Fruit fly (Drosophila melanogaster) whole organism, embryonic: ENCODE results near the gene CG8312.

ENCODE experiments used
- BtbVII ChIP-seq: fragments of 200-800 bp; sonication (Bioruptor generic); optimal IDR thresholded peaks from 3 replicates; lab custom pipeline; 2017; ENCODE audit warnings: missing biosample characterization, mild to moderate bottlenecking, missing genetic modification characterization
- CG12769 ChIP-seq: fragments of 200-800 bp; sonication (Bioruptor generic); optimal IDR thresholded peaks from 2 replicates; lab custom pipeline; 2019; ENCODE audit warnings: missing biosample characterization, mild to moderate bottlenecking, missing genetic modification characterization, moderate library complexity
- CG17568 ChIP-seq: fragments of 200-800 bp; sonication (Bioruptor generic); optimal IDR thresholded peaks from 2 replicates; lab custom pipeline; 2018; ENCODE audit warnings: missing biosample characterization, mild to moderate bottlenecking, missing genetic modification characterization, moderate library complexity
- CG17612 ChIP-seq: fragments of 200-800 bp; sonication (Bioruptor generic); IDR thresholded peaks from 2 replicates; pipeline ENCODE4 v1.3.6; 2022; ENCODE audit warnings: missing biosample characterization, missing genetic modification characterization
- CG1792 ChIP-seq: fragments of 200-800 bp; sonication (Bioruptor generic); optimal IDR thresholded peaks from 2 replicates; lab custom pipeline; 2016; ENCODE audit warnings: missing biosample characterization, missing genetic modification characterization
- CG18011 ChIP-seq: fragments of 200-800 bp; sonication (Bioruptor generic); optimal IDR thresholded peaks from 2 replicates; lab custom pipeline; 2017; ENCODE audit warnings: missing biosample characterization, missing genetic modification characterization, mild to moderate bottlenecking, moderate library complexity, missing genotype
- CG3065 ChIP-seq: fragments of 200-800 bp; sonication (Bioruptor generic); optimal IDR thresholded peaks from 2 replicates; lab custom pipeline; 2016; ENCODE audit warnings: missing biosample characterization, missing genetic modification characterization
- CG34224 ChIP-seq: fragments of 200-800 bp; sonication (Bioruptor generic); IDR thresholded peaks from 3 replicates; pipeline ENCODE4 v1.3.6; 2022; ENCODE audit warnings: missing biosample characterization, missing genetic modification characterization; ENCODE audit not compliant: partially characterized antibody
- CG3838 ChIP-seq: fragments of 200-800 bp; sonication (Bioruptor generic); optimal IDR thresholded peaks from 3 replicates; lab custom pipeline; 2016; ENCODE audit warnings: missing biosample characterization, missing genetic modification characterization
- CG3847 ChIP-seq: fragments of 200-800 bp; sonication (Bioruptor generic); IDR thresholded peaks from 2 replicates; pipeline ENCODE4 v1.3.6; 2022; ENCODE audit warnings: missing biosample characterization, missing genetic modification characterization
- CG4404 ChIP-seq: fragments of 200-800 bp; sonication (Bioruptor generic); IDR thresholded peaks from 2 replicates; pipeline ENCODE4 v1.3.6; 2022; ENCODE audit warnings: missing biosample characterization, missing genetic modification characterization
- CG5245 ChIP-seq: fragments of 200-800 bp; sonication (Bioruptor generic); optimal IDR thresholded peaks from 3 replicates; lab custom pipeline; 2016; ENCODE audit warnings: missing biosample characterization, missing genetic modification characterization
- CG9797 ChIP-seq: fragments of 200-800 bp; sonication (Bioruptor generic); optimal IDR thresholded peaks from 3 replicates; lab custom pipeline; 2018; ENCODE audit warnings: missing biosample characterization, mild to moderate bottlenecking, missing genetic modification characterization
- CG9876 ChIP-seq: fragments of 200-800 bp; sonication (Bioruptor generic); optimal IDR thresholded peaks from 2 replicates; lab custom pipeline; 2016; ENCODE audit warnings: missing biosample characterization, missing genetic modification characterization
- D19A ChIP-seq: fragments of 200-800 bp; optimal IDR thresholded peaks from 3 replicates; lab custom pipeline; 2019; ENCODE audit warnings: missing biosample characterization, mild to moderate bottlenecking, missing genetic modification characterization, moderate library complexity
- Dfd ChIP-seq, 2 experiments: fragments of >200 bp; optimal IDR thresholded peaks; 2 replicates each; lab custom pipeline; 2017; ENCODE audit warnings: missing biosample characterization in 2 of 2, missing genetic modification characterization in 2 of 2
- Fer2 ChIP-seq: fragments of 200-800 bp; sonication (Bioruptor generic); optimal IDR thresholded peaks from 2 replicates; lab custom pipeline; 2018; ENCODE audit warnings: missing biosample characterization, mild to moderate bottlenecking, missing genetic modification characterization, moderate library complexity
- HLH4C ChIP-seq: fragments of 200-800 bp; sonication (Bioruptor generic); IDR thresholded peaks from 3 replicates; pipeline ENCODE4 v1.3.6; 2022; ENCODE audit warnings: missing biosample characterization, missing genetic modification characterization; ENCODE audit not compliant: partially characterized antibody
- HmgD ChIP-seq: fragments of 200-800 bp; sonication (Bioruptor generic); optimal IDR thresholded peaks from 3 replicates; lab custom pipeline; 2016; ENCODE audit warnings: missing biosample characterization, missing genetic modification characterization
- Hr39 ChIP-seq: fragments of >200 bp; optimal IDR thresholded peaks from 2 replicates; lab custom pipeline; 2017
- Kr ChIP-seq: fragments of 200-800 bp; sonication (Bioruptor generic); optimal IDR thresholded peaks from 2 replicates; lab custom pipeline; 2017; ENCODE audit warnings: missing biosample characterization, mild to moderate bottlenecking, missing genetic modification characterization
- Lhr ChIP-seq: fragments of 200-800 bp; sonication (Bioruptor generic); optimal IDR thresholded peaks from 3 replicates; lab custom pipeline; 2017; ENCODE audit warnings: mild to moderate bottlenecking, missing biosample characterization, missing genetic modification reagents, missing genetic modification characterization
- Max ChIP-seq: fragments of 200-800 bp; sonication (Bioruptor generic); optimal IDR thresholded peaks from 2 replicates; lab custom pipeline; 2016; ENCODE audit warnings: missing biosample characterization, mild to moderate bottlenecking, missing genetic modification characterization
- Myb ChIP-seq: fragments of 200-800 bp; sonication (Bioruptor generic); optimal IDR thresholded peaks from 2 replicates; lab custom pipeline; 2016; ENCODE audit warnings: missing biosample characterization, missing genetic modification characterization
- Pdp1 ChIP-seq, 2 experiments: fragments of 200-800 bp; sonication (Bioruptor generic); optimal IDR thresholded peaks; 3 replicates each; lab custom pipeline; 2016; ENCODE audit warnings: missing biosample characterization in 2 of 2, missing genetic modification characterization in 2 of 2, mild to moderate bottlenecking in 1 of 2, moderate library complexity in 1 of 2
- Sry-β ChIP-seq: fragments of 200-800 bp; sonication (Bioruptor generic); optimal IDR thresholded peaks from 2 replicates; lab custom pipeline; 2018; ENCODE audit warnings: missing biosample characterization, mild to moderate bottlenecking, missing genetic modification characterization, moderate library complexity
- chif ChIP-seq, 2 experiments: fragments of 200-800 bp; sonication (Bioruptor generic); optimal IDR thresholded peaks; 3 replicates each; lab custom pipeline; 2016; ENCODE audit warnings: missing biosample characterization in 2 of 2, missing genetic modification characterization in 2 of 2
- danr ChIP-seq: fragments of 200-800 bp; sonication (Bioruptor generic); IDR thresholded peaks from 2 replicates; pipeline ENCODE4 v1.3.6; 2022; ENCODE audit warnings: missing biosample characterization, missing genetic modification characterization
- eve ChIP-seq, 2 experiments: fragments of >200 bp; optimal IDR thresholded peaks; 2 replicates each; lab custom pipeline; 2017; ENCODE audit warnings: missing biosample characterization in 2 of 2, missing genetic modification characterization in 2 of 2
- exex ChIP-seq: fragments of 200-800 bp; sonication (Bioruptor generic); optimal IDR thresholded peaks from 4 replicates; lab custom pipeline; 2018; ENCODE audit warnings: missing biosample characterization, mild to moderate bottlenecking, missing genetic modification characterization, moderate library complexity
- gfzf ChIP-seq: fragments of 200-800 bp; sonication (Bioruptor generic); optimal IDR thresholded peaks from 2 replicates; lab custom pipeline; 2016; ENCODE audit warnings: missing biosample characterization, mild to moderate bottlenecking, missing genetic modification characterization, moderate library complexity
- grau ChIP-seq: fragments of 200-800 bp; optimal IDR thresholded peaks from 3 replicates; lab custom pipeline; 2019; ENCODE audit warnings: missing biosample characterization, mild to moderate bottlenecking, missing genetic modification characterization, moderate library complexity
- gsb-n ChIP-seq: fragments of 200-800 bp; sonication (Bioruptor generic); optimal IDR thresholded peaks from 3 replicates; lab custom pipeline; 2018; ENCODE audit warnings: missing biosample characterization, mild to moderate bottlenecking, missing genetic modification characterization
- kah ChIP-seq: fragments of 200-800 bp; sonication (Bioruptor generic); optimal IDR thresholded peaks from 2 replicates; lab custom pipeline; 2018; ENCODE audit warnings: missing biosample characterization, mild to moderate bottlenecking, missing genetic modification characterization
- kay ChIP-seq: fragments of 200-800 bp; sonication (Bioruptor generic); optimal IDR thresholded peaks from 2 replicates; lab custom pipeline; 2016; ENCODE audit warnings: missing biosample characterization, missing genetic modification characterization
- klu ChIP-seq: fragments of 200-800 bp; sonication (Bioruptor generic); IDR thresholded peaks from 2 replicates; pipeline ENCODE4 v1.3.6; 2022; ENCODE audit warnings: missing biosample characterization, missing genetic modification characterization
- phol ChIP-seq: fragments of 200-800 bp; sonication (Bioruptor generic); optimal IDR thresholded peaks from 3 replicates; lab custom pipeline; 2018; ENCODE audit warnings: missing biosample characterization, mild to moderate bottlenecking, missing genetic modification characterization, moderate library complexity
- prd ChIP-seq, 3 experiments: fragments of >200 bp in 2 of 3; fragments of 200-800 bp in 1 of 3; sonication (Bioruptor generic) in 1 of 3; optimal IDR thresholded peaks in 2 of 3; IDR thresholded peaks in 1 of 3; 2 replicates in 2 of 3; 3 replicates in 1 of 3; pipeline versions ENCODE4 v1.3.6 to Lab custom; 2017 to 2022; ENCODE audit warnings: missing biosample characterization in 1 of 3, missing genetic modification characterization in 1 of 3
- pum ChIP-seq: fragments of 200-800 bp; sonication (Bioruptor generic); optimal IDR thresholded peaks from 2 replicates; lab custom pipeline; 2016; ENCODE audit warnings: missing biosample characterization, missing genetic modification characterization
- run ChIP-seq: fragments of 200-800 bp; sonication (Bioruptor generic); optimal IDR thresholded peaks from 3 replicates; lab custom pipeline; 2018; ENCODE audit warnings: missing biosample characterization, mild to moderate bottlenecking, missing genetic modification characterization
- sc ChIP-seq, 3 experiments: fragments of >200 bp in 2 of 3; fragments of 200-800 bp in 1 of 3; sonication (Bioruptor generic) in 1 of 3; optimal IDR thresholded peaks; 2 replicates in 2 of 3; 3 replicates in 1 of 3; lab custom pipeline; 2017; ENCODE audit warnings: mild to moderate bottlenecking in 1 of 3, missing biosample characterization in 1 of 3, missing genetic modification characterization in 1 of 3, missing genetic modification reagents in 1 of 3
- sens-2 ChIP-seq: fragments of 200-800 bp; sonication (Bioruptor generic); IDR thresholded peaks from 2 replicates; pipeline ENCODE4 v1.3.6; 2022; ENCODE audit warnings: missing biosample characterization, missing genetic modification characterization
- slbo ChIP-seq: fragments of 200-800 bp; sonication (Bioruptor generic); IDR thresholded peaks from 2 replicates; pipeline ENCODE4 v1.3.6; 2022; ENCODE audit warnings: missing biosample characterization, missing genetic modification characterization
- sqz ChIP-seq: fragments of 200-800 bp; sonication (Bioruptor generic); optimal IDR thresholded peaks from 3 replicates; lab custom pipeline; 2018; ENCODE audit warnings: missing biosample characterization, mild to moderate bottlenecking, missing genetic modification characterization
- sug ChIP-seq: fragments of 200-800 bp; optimal IDR thresholded peaks from 2 replicates; lab custom pipeline; 2019; ENCODE audit warnings: missing biosample characterization, mild to moderate bottlenecking, missing genetic modification characterization, moderate library complexity
- tgo ChIP-seq: fragments of 200-800 bp; sonication (Bioruptor generic); IDR thresholded peaks from 3 replicates; pipeline ENCODE4 v1.3.6; 2022; ENCODE audit warnings: missing biosample characterization, missing genetic modification characterization
- trh ChIP-seq: fragments of 200-800 bp; sonication (Bioruptor generic); optimal IDR thresholded peaks from 2 replicates; lab custom pipeline; 2016; ENCODE audit warnings: missing biosample characterization, missing genetic modification characterization
- vvl ChIP-seq: fragments of 200-800 bp; sonication (Bioruptor generic); IDR thresholded peaks from 2 replicates; pipeline ENCODE4 v1.3.6; 2022; ENCODE audit warnings: missing biosample characterization, missing genetic modification characterization
- z ChIP-seq: fragments of 200-800 bp; sonication (Bioruptor generic); IDR thresholded peaks from 3 replicates; pipeline ENCODE4 v1.3.6; 2022; ENCODE audit warnings: missing biosample characterization, missing genetic modification characterization
- zf30C ChIP-seq: fragments of 200-800 bp; sonication (Bioruptor generic); optimal IDR thresholded peaks from 3 replicates; lab custom pipeline; 2018; ENCODE audit warnings: missing biosample characterization, mild to moderate bottlenecking, missing genetic modification characterization

The CG8312 gene

DNA sequence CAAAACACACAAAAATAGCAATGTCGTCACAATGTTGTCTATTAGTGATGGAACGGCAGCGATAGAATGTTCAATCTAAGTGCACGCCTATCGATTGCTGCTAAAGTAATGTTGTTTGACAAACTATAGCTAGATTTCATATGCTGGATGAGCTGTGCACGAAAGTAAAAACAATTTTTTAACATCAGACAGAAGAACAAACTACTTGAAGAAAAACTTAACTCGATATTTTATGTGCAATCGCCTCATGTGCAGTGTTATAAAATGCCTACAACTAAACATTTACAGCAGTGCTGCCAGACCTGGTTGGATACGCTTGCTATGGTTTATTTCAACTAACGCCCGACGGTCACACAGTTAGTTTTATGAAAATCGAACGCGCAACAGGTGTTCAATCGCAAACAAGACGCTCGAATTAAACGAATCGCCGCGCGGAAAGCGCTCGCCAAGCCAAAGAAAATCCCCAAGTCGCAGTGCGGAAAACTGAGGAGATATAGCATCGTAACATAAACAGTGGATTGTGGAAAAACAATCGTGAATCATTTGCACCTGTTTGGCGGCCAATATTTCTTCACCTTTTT is at the start of gene CG8312, which contains the start of gene bocks:
TSS of gene CG8312 (plus strand) at position 358 of the 581 bp plus-strand sequence.
TSS of gene bocks (minus strand) at position 51 of the 581 bp plus-strand sequence.
- TF ChIP-seq Myb (GFP tag; lab: Kevin White, UChicago) (peak; percentile 72), CG3847 (no peak), sug (tag; lab: Kevin White, UChicago) (peak; percentile 58), Pdp1 (GFP tag; optimal IDR thresholded peaks at IDR 0.05; lab: Kevin White, UChicago) (peak; percentile 41 to 77), HmgD (peak; percentile 78), pum (GFP tag; lab: Kevin White, UChicago) (peak; percentile 57), CG17612 (GFP tag; lab: Robert Waterston, UW) (no peak), HLH4C (GFP tag; lab: Robert Waterston, UW) (no peak), kay (GFP tag; lab: Kevin White, UChicago) (peak; percentile 54), CG4404 (GFP tag; lab: Robert Waterston, UW) (no peak), grau (tag; lab: Kevin White, UChicago) (peak; percentile 54), exex (tag; lab: Kevin White, UChicago) (no peak), Hr39 (lab: Kevin White, UChicago) (no peak), phol (tag; lab: Kevin White, UChicago) (peak; percentile 80), klu (GFP tag; lab: Robert Waterston, UW) (no peak), sc (optimal IDR thresholded peaks at IDR 0.05; lab: Kevin White, UChicago) (no peak), sc (GFP tag; optimal IDR thresholded peaks at IDR 0.05; lab: Kevin White, UChicago) (no peak), z (GFP tag; lab: Robert Waterston, UW) (no peak), chif (GFP tag; optimal IDR thresholded peaks at IDR 0.05; lab: Kevin White, UChicago) (peak; percentile 28 to 55), CG17568 (GFP tag; lab: Kevin White, UChicago) (no peak), Lhr (GFP tag; lab: Kevin White, UChicago) (peak; percentile 92), Sry-β (GFP tag; lab: Kevin White, UChicago) (peak; percentile 30), danr (no peak), run (no peak), gsb-n (tag; lab: Kevin White, UChicago) (peak; percentile 66), CG9876 (GFP tag; lab: Kevin White, UChicago) (peak; percentile 40), BtbVII (GFP tag; lab: Kevin White, UChicago) (peak; percentile 16), vvl (GFP tag; lab: Robert Waterston, UW) (no peak), Kr (no peak), eve (GFP tag; optimal IDR thresholded peaks at IDR 0.05; lab: Kevin White, UChicago) (no peak), trh (GFP tag; lab: Kevin White, UChicago) (no peak), Dfd (GFP tag; optimal IDR thresholded peaks at IDR 0.05; lab: Kevin White, UChicago) (no peak), Max (GFP tag; lab: Kevin White, UChicago) (peak; percentile 76), CG12769 (tag; lab: Kevin White, UChicago) (peak; percentile 51), CG3065 (no peak), CG9797 (peak; percentile 97), CG1792 (peak; percentile 44), tgo (no peak), prd (optimal IDR thresholded peaks at IDR 0.05; lab: Kevin White, UChicago) (no peak), prd (GFP tag; IDR thresholded peaks at IDR 0.05; lab: Robert Waterston, UW) (no peak), kah (GFP tag; lab: Kevin White, UChicago) (peak; percentile 100), CG18011 (GFP tag; lab: Kevin White, UChicago) (no peak), Fer2 (tag; lab: Kevin White, UChicago) (no peak), zf30C (no peak), slbo (no peak), CG5245 (GFP tag; lab: Kevin White, UChicago) (no peak), D19A (no peak), CG34224 (GFP tag; lab: Robert Waterston, UW) (no peak), sens-2 (GFP tag; lab: Robert Waterston, UW) (no peak), CG3838 (peak; percentile 80), sqz (GFP tag; lab: Kevin White, UChicago) (no peak), gfzf (peak; percentile 95)
